Fruit fly (Drosophila melanogaster) whole organism, embryonic: ENCODE data around the gene Ndfip.

ENCODE experiments used
- BEAF-32 ChIP-seq: fragments of 200-800 bp; sonication (Bioruptor generic); optimal IDR thresholded peaks from 3 replicates; lab custom pipeline; 2017; ENCODE audit warnings: missing biosample characterization, missing genetic modification characterization, mild to moderate bottlenecking, moderate library complexity, missing genetic modification reagents
- CG10654 ChIP-seq: fragments of 200-800 bp; sonication (Bioruptor generic); optimal IDR thresholded peaks from 2 replicates; lab custom pipeline; 2016; ENCODE audit warnings: missing biosample characterization, missing genetic modification characterization
- CG11504 ChIP-seq: fragments of 200-800 bp; sonication (Bioruptor generic); optimal IDR thresholded peaks from 3 replicates; lab custom pipeline; 2019; ENCODE audit warnings: missing biosample characterization, mild to moderate bottlenecking, missing genetic modification characterization, moderate library complexity
- CG11723 ChIP-seq: fragments of 200-800 bp; sonication (Bioruptor generic); optimal IDR thresholded peaks from 2 replicates; lab custom pipeline; 2017; ENCODE audit warnings: missing biosample characterization, mild to moderate bottlenecking, missing genetic modification characterization
- CG13894 ChIP-seq: fragments of 200-800 bp; sonication (Bioruptor generic); optimal IDR thresholded peaks from 3 replicates; lab custom pipeline; 2018; ENCODE audit warnings: missing biosample characterization, mild to moderate bottlenecking, missing genetic modification characterization, moderate library complexity
- CG1832 ChIP-seq: fragments of 200-800 bp; sonication (Bioruptor generic); optimal IDR thresholded peaks from 2 replicates; lab custom pipeline; 2017; ENCODE audit warnings: missing biosample characterization, mild to moderate bottlenecking, missing genetic modification characterization, inconsistent platforms
- CG2120 ChIP-seq: fragments of 200-800 bp; sonication (Bioruptor generic); optimal IDR thresholded peaks from 3 replicates; lab custom pipeline; 2016; ENCODE audit warnings: missing biosample characterization, missing genetic modification characterization
- CG31388 ChIP-seq: fragments of 200-800 bp; sonication (Bioruptor generic); optimal IDR thresholded peaks from 2 replicates; lab custom pipeline; 2016; ENCODE audit warnings: missing biosample characterization, missing genetic modification characterization
- CG3281 ChIP-seq: fragments of 200-800 bp; sonication (Bioruptor generic); optimal IDR thresholded peaks from 3 replicates; lab custom pipeline; 2017; ENCODE audit warnings: missing biosample characterization, mild to moderate bottlenecking, missing genetic modification characterization
- CG4404 ChIP-seq: fragments of 200-800 bp; sonication (Bioruptor generic); IDR thresholded peaks from 2 replicates; pipeline ENCODE4 v1.3.6; 2022; ENCODE audit warnings: missing biosample characterization, missing genetic modification characterization
- CG4730 ChIP-seq: fragments of 200-800 bp; sonication (Bioruptor generic); IDR thresholded peaks from 2 replicates; pipeline ENCODE4 v1.3.6; 2022; ENCODE audit warnings: missing biosample characterization, missing genetic modification characterization
- CG5180 ChIP-seq: fragments of 200-800 bp; sonication (Bioruptor generic); optimal IDR thresholded peaks from 3 replicates; lab custom pipeline; 2017; ENCODE audit warnings: missing biosample characterization, missing genetic modification characterization, mild to moderate bottlenecking, moderate library complexity, missing genetic modification reagents
- CG6689 ChIP-seq: fragments of 200-800 bp; sonication (Bioruptor generic); IDR thresholded peaks from 2 replicates; pipeline ENCODE4 v1.3.6; 2022; ENCODE audit warnings: missing biosample characterization, missing genetic modification characterization
- CG6813 ChIP-seq: fragments of 200-800 bp; sonication (Bioruptor generic); optimal IDR thresholded peaks from 2 replicates; lab custom pipeline; 2017; ENCODE audit warnings: missing biosample characterization, missing genetic modification characterization, mild to moderate bottlenecking, moderate library complexity, missing genetic modification reagents
- CG7928 ChIP-seq: fragments of 200-800 bp; sonication (Bioruptor generic); optimal IDR thresholded peaks from 2 replicates; lab custom pipeline; 2017; ENCODE audit warnings: missing biosample characterization, mild to moderate bottlenecking, missing genetic modification characterization
- CG8924 ChIP-seq: fragments of 200-800 bp; optimal IDR thresholded peaks from 3 replicates; lab custom pipeline; 2019; ENCODE audit warnings: missing biosample characterization, mild to moderate bottlenecking, missing genetic modification characterization, moderate library complexity
- CTCF ChIP-seq: fragments of 200-800 bp; sonication (Bioruptor generic); optimal IDR thresholded peaks from 2 replicates; lab custom pipeline; 2017; ENCODE audit warnings: missing biosample characterization, mild to moderate bottlenecking, missing genetic modification characterization, moderate library complexity
- Deaf1 ChIP-seq: fragments of 200-800 bp; optimal IDR thresholded peaks from 3 replicates; lab custom pipeline; 2019; ENCODE audit warnings: missing biosample characterization, mild to moderate bottlenecking, missing genetic modification characterization, moderate library complexity
- Dek ChIP-seq: fragments of 200-800 bp; sonication (Bioruptor generic); optimal IDR thresholded peaks from 3 replicates; lab custom pipeline; 2019; ENCODE audit warnings: missing biosample characterization, mild to moderate bottlenecking, missing genetic modification characterization, moderate library complexity
- Dref ChIP-seq: fragments of 200-800 bp; sonication (Bioruptor generic); IDR thresholded peaks from 2 replicates; pipeline ENCODE4 v1.3.6; 2022; ENCODE audit warnings: missing biosample characterization, missing genetic modification characterization
- Fer2 ChIP-seq: fragments of 200-800 bp; sonication (Bioruptor generic); optimal IDR thresholded peaks from 2 replicates; lab custom pipeline; 2018; ENCODE audit warnings: missing biosample characterization, mild to moderate bottlenecking, missing genetic modification characterization, moderate library complexity
- HmgZ ChIP-seq: fragments of 200-800 bp; sonication (Bioruptor generic); optimal IDR thresholded peaks from 2 replicates; lab custom pipeline; 2018; ENCODE audit warnings: missing biosample characterization, mild to moderate bottlenecking, missing genetic modification characterization
- Hmr ChIP-seq: fragments of 200-800 bp; sonication (Bioruptor generic); optimal IDR thresholded peaks from 3 replicates; lab custom pipeline; 2017; ENCODE audit warnings: mild to moderate bottlenecking, missing biosample characterization, missing genetic modification reagents, missing genetic modification characterization
- Hr51 ChIP-seq, 2 experiments: fragments of 200-800 bp; sonication (Bioruptor generic); optimal IDR thresholded peaks; 2 replicates in 1 of 2; 3 replicates in 1 of 2; lab custom pipeline; 2016 to 2018; ENCODE audit warnings: missing biosample characterization in 2 of 2, missing genetic modification characterization in 2 of 2, mild to moderate bottlenecking in 1 of 2, moderate library complexity in 1 of 2
- Jarid2 ChIP-seq: fragments of 200-800 bp; sonication (Bioruptor generic); optimal IDR thresholded peaks from 3 replicates; lab custom pipeline; 2017; ENCODE audit warnings: mild to moderate bottlenecking, missing biosample characterization, missing genetic modification reagents, missing genetic modification characterization
- Med ChIP-seq: fragments of 200-800 bp; sonication (Bioruptor generic); peaks from one replicate; lab custom pipeline; 2016; ENCODE audit warnings: missing biosample characterization, missing genetic modification characterization, mild to moderate bottlenecking, inconsistent platforms, moderate library complexity
- NFAT ChIP-seq: fragments of 200-800 bp; sonication (Bioruptor generic); IDR thresholded peaks from 2 replicates; pipeline ENCODE4 v1.3.6; 2022; ENCODE audit warnings: missing biosample characterization, missing genetic modification characterization
- NK7.1 ChIP-seq: fragments of 200-800 bp; sonication (Bioruptor generic); optimal IDR thresholded peaks from 3 replicates; lab custom pipeline; 2016; ENCODE audit warnings: missing biosample characterization, missing genetic modification characterization
- Ssrp ChIP-seq: fragments of 200-800 bp; sonication (Bioruptor generic); optimal IDR thresholded peaks from 2 replicates; lab custom pipeline; 2018; ENCODE audit warnings: missing biosample characterization, mild to moderate bottlenecking, missing genetic modification characterization, moderate library complexity
- abd-A ChIP-seq: fragments of 200-800 bp; sonication (Bioruptor generic); optimal IDR thresholded peaks from 3 replicates; lab custom pipeline; 2019; ENCODE audit warnings: missing biosample characterization, mild to moderate bottlenecking, missing genetic modification characterization, moderate library complexity
- chinmo ChIP-seq: fragments of 200-800 bp; sonication (Bioruptor generic); IDR thresholded peaks from 4 replicates; pipeline ENCODE4 v1.3.6; 2022; ENCODE audit warnings: missing biosample characterization, missing genetic modification characterization; ENCODE audit not compliant: partially characterized antibody
- crp ChIP-seq, 2 experiments: fragments of 200-800 bp; sonication (Bioruptor generic); optimal IDR thresholded peaks; 2 replicates in 1 of 2; 3 replicates in 1 of 2; lab custom pipeline; 2017; ENCODE audit warnings: missing biosample characterization in 2 of 2, missing genetic modification characterization in 2 of 2, mild to moderate bottlenecking in 1 of 2, moderate library complexity in 1 of 2
- da ChIP-seq: fragments of 200-800 bp; sonication (Bioruptor generic); optimal IDR thresholded peaks from 2 replicates; lab custom pipeline; 2016; ENCODE audit warnings: missing biosample characterization, missing genetic modification characterization
- esg ChIP-seq: fragments of 200-800 bp; sonication (Bioruptor generic); conservative IDR thresholded peaks from 2 replicates; pipeline ENCODE4 v1.3.6; 2022; ENCODE audit warnings: missing biosample characterization, missing genetic modification characterization
- ewg ChIP-seq: fragments of 200-800 bp; sonication (Bioruptor generic); optimal IDR thresholded peaks from 3 replicates; lab custom pipeline; 2017; ENCODE audit warnings: mild to moderate bottlenecking, missing biosample characterization, missing genetic modification reagents, missing genetic modification characterization
- gfzf ChIP-seq: fragments of 200-800 bp; sonication (Bioruptor generic); optimal IDR thresholded peaks from 2 replicates; lab custom pipeline; 2016; ENCODE audit warnings: missing biosample characterization, mild to moderate bottlenecking, missing genetic modification characterization, moderate library complexity
- grau ChIP-seq: fragments of 200-800 bp; optimal IDR thresholded peaks from 3 replicates; lab custom pipeline; 2019; ENCODE audit warnings: missing biosample characterization, mild to moderate bottlenecking, missing genetic modification characterization, moderate library complexity
- pita ChIP-seq: fragments of 200-800 bp; sonication (Bioruptor generic); optimal IDR thresholded peaks from 2 replicates; lab custom pipeline; 2017; ENCODE audit warnings: missing biosample characterization, mild to moderate bottlenecking, missing genetic modification characterization
- prd ChIP-seq, 3 experiments: fragments of >200 bp in 2 of 3; fragments of 200-800 bp in 1 of 3; sonication (Bioruptor generic) in 1 of 3; optimal IDR thresholded peaks in 2 of 3; IDR thresholded peaks in 1 of 3; 2 replicates in 2 of 3; 3 replicates in 1 of 3; pipeline versions ENCODE4 v1.3.6 to Lab custom; 2017 to 2022; ENCODE audit warnings: missing biosample characterization in 1 of 3, missing genetic modification characterization in 1 of 3
- scrt ChIP-seq: fragments of 200-800 bp; sonication (Bioruptor generic); optimal IDR thresholded peaks from 2 replicates; lab custom pipeline; 2018; ENCODE audit warnings: missing biosample characterization, mild to moderate bottlenecking, missing genetic modification characterization, moderate library complexity
- sens ChIP-seq: fragments of 200-800 bp; sonication (Bioruptor generic); peaks from one replicate; lab custom pipeline; 2016; ENCODE audit warnings: missing biosample characterization, missing genetic modification characterization
- sna ChIP-seq: fragments of 200-800 bp; sonication (Bioruptor generic); IDR thresholded peaks from 2 replicates; pipeline ENCODE4 v1.3.6; 2022; ENCODE audit warnings: missing biosample characterization, missing genetic modification characterization; ENCODE audit not compliant: partially characterized antibody
- unpg ChIP-seq: fragments of 200-800 bp; sonication (Bioruptor generic); optimal IDR thresholded peaks from 3 replicates; lab custom pipeline; 2018; ENCODE audit warnings: missing biosample characterization, mild to moderate bottlenecking, missing genetic modification characterization, moderate library complexity

The Ndfip gene

DNA sequence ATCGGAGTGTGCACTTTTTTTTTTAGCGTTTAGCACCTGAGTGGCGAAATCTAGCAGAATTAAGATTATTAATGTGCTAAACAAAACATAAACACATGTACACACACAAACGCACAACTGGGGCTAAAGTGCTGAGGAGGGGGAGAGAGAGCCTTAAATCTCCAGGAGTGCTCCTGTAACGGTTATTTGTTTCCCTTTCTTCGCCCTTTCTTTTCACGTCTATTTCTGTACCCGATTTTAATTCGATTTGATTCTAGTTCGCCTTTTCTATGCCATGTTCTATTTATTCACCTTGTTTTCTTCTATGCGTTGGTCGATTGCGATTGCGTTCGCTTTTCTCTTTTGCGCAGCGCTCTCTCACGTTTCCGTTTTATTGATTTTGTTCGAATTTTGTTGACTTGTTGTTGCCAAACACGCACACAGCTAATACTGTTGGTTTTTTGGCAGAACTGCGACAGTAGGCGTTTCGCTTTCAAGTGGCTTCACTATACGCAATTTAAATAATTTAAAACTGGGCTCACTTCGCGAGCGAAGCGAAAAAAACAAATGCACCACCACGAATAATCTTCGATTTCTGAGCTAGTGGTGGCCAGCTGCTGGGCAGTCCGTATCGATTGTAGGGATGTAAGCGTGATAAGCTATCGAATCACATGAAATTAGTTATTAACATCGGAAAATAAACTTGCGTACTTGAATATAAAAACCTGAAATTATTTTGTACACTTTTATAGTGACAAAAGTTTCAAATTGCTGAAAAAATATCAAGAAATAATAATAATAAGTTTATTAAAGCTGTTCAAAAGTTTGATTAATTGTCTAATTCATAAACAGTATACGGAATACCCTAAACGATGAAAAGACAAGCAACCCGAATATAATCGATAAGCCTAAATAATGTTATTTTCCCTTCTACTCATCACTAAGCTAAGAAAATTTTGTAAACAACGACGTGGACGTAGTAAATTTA is at the start of gene Ndfip, which contains the start of the genes Krn and CG7484 (continued):
- TF ChIP-seq sna (GFP tag; lab: Robert Waterston, UW) (peak; percentile 99), grau (tag; lab: Kevin White, UChicago) (peak; percentile 93), HmgZ (peak; percentile 89), CG2120 (GFP tag; lab: Kevin White, UChicago) (peak; percentile 92), sens (GFP tag; lab: Kevin White, UChicago) (peak; percentile 95)
- TF ChIP-seq, all 482 proteins: peak for 415

DNA sequence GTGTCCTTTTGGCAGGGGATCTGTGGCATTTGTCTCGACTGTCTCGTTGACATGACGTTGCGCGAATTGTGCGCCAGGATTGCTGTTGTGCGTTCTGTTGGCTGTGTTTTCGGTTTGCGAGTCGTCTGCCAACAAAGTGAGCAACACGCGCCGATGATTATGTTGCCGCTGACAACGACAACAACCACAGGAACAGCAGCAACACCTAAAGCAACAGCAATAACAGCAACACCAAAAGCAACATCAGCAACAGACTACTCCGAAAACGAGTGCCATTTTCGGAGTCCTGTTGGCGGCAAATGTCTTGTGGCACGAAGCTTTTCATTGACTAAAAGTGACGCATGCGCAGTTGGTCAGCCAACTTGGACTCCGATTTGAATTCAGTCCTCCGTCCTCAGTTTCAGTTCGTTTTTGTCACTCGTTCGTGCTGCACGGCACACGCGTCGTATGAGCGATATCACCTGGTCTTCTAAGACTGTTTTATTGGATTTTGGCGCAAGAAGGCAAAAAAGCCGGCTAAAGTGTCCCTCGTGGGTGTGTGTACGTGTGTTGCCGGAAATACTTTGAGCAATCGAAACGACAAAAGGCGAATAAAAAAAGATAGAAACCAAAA is 35.6 kb upstream of the Ndfip start, which contains the start of gene Ccn:
Gene Ccn (plus strand): TSS at position 437 of the 613 bp plus-strand sequence.
- no peak for TF ChIP-seq gfzf
- peak; percentile 56 for TF ChIP-seq abd-A
- no peak for TF ChIP-seq Dref (GFP tag; lab: Robert Waterston, UW)
- no peak for TF ChIP-seq CG8924 (tag; lab: Kevin White, UChicago)
- TF ChIP-seq Ssrp (tag; lab: Kevin White, UChicago), result no peak
- TF ChIP-seq Hr51 (GFP tag; optimal IDR thresholded peaks at IDR 0.05; lab: Kevin White, UChicago), result no peak
- no peak for TF ChIP-seq CG6813 (GFP tag; lab: Kevin White, UChicago)
- no peak for TF ChIP-seq CG10654 (GFP tag; lab: Kevin White, UChicago)
- no peak for TF ChIP-seq CG4730 (GFP tag; lab: Robert Waterston, UW)
- no peak for TF ChIP-seq pita (GFP tag; lab: Kevin White, UChicago)
- TF ChIP-seq Dek (tag; lab: Kevin White, UChicago), result no peak
- no peak for TF ChIP-seq CG5180 (GFP tag; lab: Kevin White, UChicago)
- TF ChIP-seq ewg (GFP tag; lab: Kevin White, UChicago), result peak; percentile 53
- TF ChIP-seq Fer2 (tag; lab: Kevin White, UChicago), result no peak
- TF ChIP-seq CG7928 (GFP tag; lab: Kevin White, UChicago), result no peak
- peak; percentile 12 for TF ChIP-seq scrt
- TF ChIP-seq sna (GFP tag; lab: Robert Waterston, UW), result no peak
- TF ChIP-seq Deaf1, result peak; percentile 83
- TF ChIP-seq CG31388 (GFP tag; lab: Kevin White, UChicago), result no peak
- TF ChIP-seq CG11504 (tag; lab: Kevin White, UChicago), result peak; percentile 95
- TF ChIP-seq CG11723, result no peak
- TF ChIP-seq CTCF (GFP tag; lab: Kevin White, UChicago), result no peak
- TF ChIP-seq chinmo, result 0 out of 4 replicates have a peak, but pooled peaks have one; percentile 11
- TF ChIP-seq Jarid2 (GFP tag; lab: Kevin White, UChicago), result peak; percentile 18
- peak; percentile 32 for TF ChIP-seq CG13894 (tag; lab: Kevin White, UChicago)
- TF ChIP-seq BEAF-32 (GFP tag; lab: Kevin White, UChicago), result no peak
- TF ChIP-seq CG1832 (GFP tag; lab: Kevin White, UChicago), result no peak
- TF ChIP-seq esg (GFP tag; lab: Robert Waterston, UW), result no peak

DNA sequence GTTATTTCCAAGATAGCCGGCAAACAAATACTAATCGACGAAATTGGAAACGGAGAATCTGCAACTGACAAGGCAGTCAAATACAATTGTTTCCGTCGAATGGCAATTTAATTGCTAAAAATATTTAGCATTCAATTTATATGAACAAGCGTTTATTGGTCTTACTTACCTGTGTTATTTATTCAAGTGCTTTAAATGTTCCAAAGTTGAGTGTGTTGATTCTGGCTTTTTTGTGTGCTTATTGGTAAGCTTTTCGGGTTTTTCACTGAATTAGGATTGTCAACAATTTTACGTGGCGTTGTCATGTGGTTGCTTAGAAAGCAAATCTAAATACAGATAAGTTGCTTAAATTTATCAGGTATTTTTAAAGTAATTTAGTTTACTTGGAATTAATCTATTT is 17.7 kb upstream of the Ndfip start:
- TF ChIP-seq pita (GFP tag; lab: Kevin White, UChicago), result no peak
- no peak for TF ChIP-seq crp (GFP tag; optimal IDR thresholded peaks at IDR 0.05; lab: Kevin White, UChicago)
- TF ChIP-seq esg (GFP tag; lab: Robert Waterston, UW), result no peak
- TF ChIP-seq NFAT (GFP tag; lab: Robert Waterston, UW), result no peak
- TF ChIP-seq CG3281, result peak; percentile 18
- TF ChIP-seq scrt, result no peak
- TF ChIP-seq unpg (GFP tag; lab: Kevin White, UChicago), result no peak
- TF ChIP-seq CG4404, result no peak
- TF ChIP-seq Med (GFP tag; lab: Kevin White, UChicago), result peak; percentile 44
- TF ChIP-seq da (GFP tag; lab: Kevin White, UChicago), result no peak
- no peak for TF ChIP-seq NK7.1 (GFP tag; lab: Kevin White, UChicago)
- TF ChIP-seq CG6689, result no peak
- TF ChIP-seq prd (optimal IDR thresholded peaks at IDR 0.05; lab: Kevin White, UChicago), result no peak
- no peak for TF ChIP-seq prd (GFP tag; IDR thresholded peaks at IDR 0.05; lab: Robert Waterston, UW)
- peak; percentile 10 for TF ChIP-seq CG2120 (GFP tag; lab: Kevin White, UChicago)
- peak; percentile 46 for TF ChIP-seq Hmr
